Worm (Caenorhabditis elegans): ENCODE measurements around the gene ctsa-4.1.

Gene ctsa-4.1

DNA sequence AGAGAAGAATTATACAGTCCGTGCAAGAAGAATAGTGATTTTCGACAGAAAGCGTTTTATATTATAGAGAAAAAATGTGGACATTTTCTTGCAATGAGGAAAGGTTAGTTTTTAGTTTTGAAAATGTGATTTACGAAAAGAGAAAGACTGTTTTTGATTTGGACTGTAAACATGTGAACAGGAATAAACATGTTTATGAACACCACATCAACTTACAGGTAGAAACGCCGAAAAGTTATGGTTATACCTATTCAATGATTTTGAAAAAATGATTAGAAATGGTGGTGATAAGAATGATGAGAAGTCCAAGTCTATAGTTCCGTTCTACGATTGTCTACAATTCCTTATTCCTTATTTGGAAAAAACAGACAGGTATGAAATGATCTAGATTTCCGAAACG lies 22.3 kb upstream of the ctsa-4.1 start:
- TF ChIP-seq ama-1 (optimal IDR thresholded peaks at IDR 0.05): no peak
- TF ChIP-seq hmbx-1 (tag; optimal IDR thresholded peaks at IDR 0.05): no peak
- TF ChIP-seq F13C5.2 (tag; optimal IDR thresholded peaks at IDR 0.05): no peak
- no peak for TF ChIP-seq hmg-4 (GFP tag; optimal IDR thresholded peaks at IDR 0.05)
- no peak for TF ChIP-seq ceh-36 (tag; optimal IDR thresholded peaks at IDR 0.05)

DNA sequence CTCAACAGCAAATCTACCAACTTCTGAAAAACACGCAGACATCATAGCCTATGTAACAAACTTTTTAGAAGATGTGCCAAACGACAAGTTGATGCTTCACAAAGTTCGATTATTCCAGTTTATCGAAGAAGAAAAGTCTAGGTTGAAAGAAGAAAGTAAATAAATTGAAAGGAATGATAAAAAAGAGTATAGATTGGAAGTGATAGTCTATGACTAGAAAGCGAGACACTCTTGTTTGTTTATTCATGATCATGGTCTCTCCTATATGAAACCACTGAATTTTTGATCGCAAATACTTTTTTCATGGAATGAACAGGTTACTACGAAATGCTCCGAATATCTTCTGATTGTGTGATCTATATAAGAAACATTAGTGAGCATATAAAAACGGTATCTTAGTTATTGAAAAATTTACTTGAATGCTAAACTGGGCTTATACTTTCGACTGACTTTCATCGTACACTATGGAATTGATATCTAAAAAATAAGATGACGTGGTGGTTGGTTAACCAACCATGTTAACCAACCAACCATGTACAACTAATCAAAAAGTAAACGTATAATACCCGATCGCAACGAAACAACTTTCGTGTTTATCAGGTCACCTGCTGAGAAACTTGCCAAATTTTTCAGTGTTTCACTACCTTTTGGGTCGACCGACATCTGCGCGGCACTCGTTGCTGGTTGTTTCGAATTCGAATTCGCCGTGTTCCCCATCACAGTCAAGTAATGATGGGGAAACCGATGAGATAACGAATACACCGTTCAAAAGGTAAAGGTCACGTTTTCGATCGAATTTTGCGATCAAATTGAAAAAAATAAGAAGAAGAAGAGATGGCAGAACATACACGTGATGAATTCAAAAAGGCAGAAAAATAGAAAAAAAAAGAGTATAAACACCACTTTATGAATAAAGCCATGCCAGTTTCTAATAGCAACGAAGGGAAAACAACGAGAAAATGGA lies 21.3 kb upstream of the ctsa-4.1 start, which contains the start of gene C32D5.8:
C32D5.8 (minus strand) TSS at position 770 of the 964 bp plus-strand sequence.
- TF ChIP-seq ama-1 (optimal IDR thresholded peaks at IDR 0.05): no peak
- TF ChIP-seq hmg-4 (GFP tag; optimal IDR thresholded peaks at IDR 0.05): no peak
- TF ChIP-seq hnd-1 (tag; optimal IDR thresholded peaks at IDR 0.05): no peak

DNA sequence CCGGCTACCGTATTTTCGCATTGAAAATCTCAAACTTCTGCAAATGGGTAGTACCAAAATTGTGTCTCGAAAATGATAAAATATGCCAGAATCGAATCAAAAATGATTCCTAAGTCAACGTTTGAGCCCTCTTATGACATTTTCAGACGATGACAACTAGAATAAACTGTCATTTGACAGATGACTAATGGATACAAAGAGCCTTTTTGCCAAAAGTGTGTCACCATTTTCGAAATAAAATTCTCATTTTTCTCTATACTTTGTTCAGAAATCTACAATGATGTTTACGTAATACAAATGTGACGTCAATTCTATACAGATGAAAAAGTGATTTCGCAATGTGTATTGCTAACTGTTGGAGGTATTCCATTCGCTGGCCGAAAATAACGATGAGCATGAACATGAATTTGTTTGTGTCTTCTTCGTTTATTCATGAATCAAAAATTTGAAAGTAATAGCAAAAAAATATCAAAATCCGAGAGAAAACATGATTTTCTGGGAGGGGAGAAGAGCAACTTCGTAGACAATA lies 20.2 kb upstream of the ctsa-4.1 start:
- peak; percentile 18 for TF ChIP-seq hmbx-1 (tag; optimal IDR thresholded peaks at IDR 0.05)
- peak; percentile 19 for TF ChIP-seq ceh-36 (tag; optimal IDR thresholded peaks at IDR 0.05)
- TF ChIP-seq flt-1 (GFP tag; IDR thresholded peaks at IDR 0.05): no peak

DNA sequence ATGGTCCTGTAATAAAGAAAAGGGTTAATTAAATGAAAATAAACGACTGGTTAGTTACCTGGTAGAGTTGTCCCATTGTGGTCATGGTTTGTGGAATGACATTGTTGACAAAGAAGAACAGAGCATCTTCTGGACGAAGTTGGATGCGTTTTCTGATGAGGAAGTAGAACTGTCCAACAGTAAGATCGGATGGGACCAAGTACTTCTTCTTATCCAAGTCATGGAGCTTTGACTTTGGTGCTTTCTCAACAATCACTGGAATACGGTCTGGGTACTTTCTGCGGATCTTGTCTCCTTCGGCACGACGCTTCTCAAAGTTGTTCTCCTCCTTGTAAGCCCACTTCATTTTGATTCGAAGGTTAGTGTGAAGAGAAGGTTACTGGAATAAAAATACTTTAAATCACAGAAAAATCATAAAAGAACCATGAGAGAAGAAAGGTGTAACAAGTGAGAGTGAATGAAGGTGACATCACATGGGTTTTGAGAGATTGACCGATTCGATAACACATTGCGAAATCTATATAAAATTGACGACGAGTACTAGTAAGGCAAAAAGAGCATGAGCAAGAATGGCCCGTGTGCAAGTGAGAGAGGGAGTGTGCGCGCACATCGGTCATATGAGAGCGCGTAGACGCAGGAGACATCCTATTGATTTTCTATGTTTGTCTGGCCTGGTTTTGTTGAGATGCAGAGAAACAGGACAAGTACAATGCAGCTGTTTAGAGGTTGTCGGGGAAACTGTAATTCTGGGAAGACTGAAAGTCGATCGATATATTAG lies 19.3 kb upstream of the ctsa-4.1 start, which contains the start of gene lgg-1:
lgg-1 (minus strand) TSS at position 379 of the 778 bp plus-strand sequence.
- TF ChIP-seq ama-1 (optimal IDR thresholded peaks at IDR 0.05) (peak; percentile 23), hnd-1 (tag; optimal IDR thresholded peaks at IDR 0.05) (no peak), ets-7 (tag; optimal IDR thresholded peaks at IDR 0.05) (no peak), F13C5.2 (tag; optimal IDR thresholded peaks at IDR 0.05) (peak; percentile 20), tbx-37 (GFP tag; conservative IDR thresholded peaks at IDR 0.05) (no peak), ceh-13 (GFP tag; optimal IDR thresholded peaks at IDR 0.05) (no peak), flt-1 (GFP tag; IDR thresholded peaks at IDR 0.05) (no peak), sea-1 (GFP tag; conservative IDR thresholded peaks at IDR 0.05) (0 out of 2 replicates have a peak, but pooled peaks have one; percentile 48)

DNA sequence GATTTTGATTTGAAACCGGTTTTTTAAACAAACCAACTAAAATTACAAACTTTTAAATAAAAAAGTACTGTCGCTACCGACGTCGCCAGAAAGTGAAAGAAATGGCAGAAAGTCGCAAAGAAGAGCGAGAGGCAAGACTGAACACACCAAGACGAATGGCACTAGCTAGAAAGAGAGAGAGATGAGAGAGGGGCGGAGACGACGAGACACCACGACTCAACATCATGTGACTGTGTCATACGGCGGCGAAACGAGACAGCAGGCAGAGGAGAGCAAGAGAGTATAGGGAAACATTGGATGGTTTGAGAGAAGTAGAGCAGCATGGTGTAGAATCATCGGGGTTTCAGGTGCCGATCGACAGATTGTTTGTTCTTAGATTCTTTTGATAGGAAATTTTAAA lies 18.4 kb upstream of the ctsa-4.1 start:
- TF ChIP-seq aly-1 (tag; optimal IDR thresholded peaks at IDR 0.05) (peak; percentile 9), pes-1 (GFP tag; IDR thresholded peaks at IDR 0.05) (0 out of 2 replicates have a peak, but pooled peaks have one; percentile 8), tbx-11 (GFP tag; IDR thresholded peaks at IDR 0.05) (no peak), flt-1 (GFP tag; IDR thresholded peaks at IDR 0.05) (0 out of 2 replicates have a peak, but pooled peaks have one; percentile 51), sea-1 (GFP tag; conservative IDR thresholded peaks at IDR 0.05) (no peak), tra-4 (tag; optimal IDR thresholded peaks at IDR 0.05) (no peak), hnd-1 (tag; optimal IDR thresholded peaks at IDR 0.05) (peak; percentile 6), B0310.2 (tag; optimal IDR thresholded peaks at IDR 0.05) (no peak), ama-1 (optimal IDR thresholded peaks at IDR 0.05) (no peak), F13C5.2 (tag; optimal IDR thresholded peaks at IDR 0.05) (no peak), ets-7 (tag; optimal IDR thresholded peaks at IDR 0.05) (no peak), scrt-1 (GFP tag; IDR thresholded peaks at IDR 0.05) (no peak), tbx-37 (GFP tag; conservative IDR thresholded peaks at IDR 0.05) (no peak), hmbx-1 (tag; optimal IDR thresholded peaks at IDR 0.05) (no peak), ceh-13 (GFP tag; optimal IDR thresholded peaks at IDR 0.05) (no peak), ceh-36 (tag; optimal IDR thresholded peaks at IDR 0.05) (peak; percentile 35), hmg-4 (GFP tag; optimal IDR thresholded peaks at IDR 0.05) (peak; percentile 34)

DNA sequence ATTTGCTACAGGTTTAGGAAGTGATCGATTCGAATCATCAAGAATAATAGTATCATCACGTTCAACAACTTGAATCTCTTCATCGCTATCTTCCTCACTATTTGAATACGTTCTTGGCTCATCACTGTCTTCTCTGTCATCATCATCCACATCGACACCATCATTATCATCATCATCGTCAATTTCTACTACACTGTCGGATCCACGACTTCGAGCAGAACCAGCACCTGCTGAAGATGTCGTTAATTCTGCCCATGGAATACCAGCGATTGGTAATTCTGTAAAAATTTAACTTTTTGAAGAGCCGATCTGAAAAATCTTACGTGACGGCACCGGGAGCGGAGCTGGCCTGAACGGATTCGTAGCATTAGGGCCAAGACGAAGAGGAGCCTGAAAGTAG lies 16.8 kb upstream of the ctsa-4.1 start:
- no peak for TF ChIP-seq hmg-4 (GFP tag; optimal IDR thresholded peaks at IDR 0.05)
- TF ChIP-seq scrt-1 (GFP tag; IDR thresholded peaks at IDR 0.05): no peak
- no peak for TF ChIP-seq B0310.2 (tag; optimal IDR thresholded peaks at IDR 0.05)
- TF ChIP-seq aly-1 (tag; optimal IDR thresholded peaks at IDR 0.05): no peak
- TF ChIP-seq sea-1 (GFP tag; conservative IDR thresholded peaks at IDR 0.05): no peak
- no peak for TF ChIP-seq hnd-1 (tag; optimal IDR thresholded peaks at IDR 0.05)
- no peak for TF ChIP-seq ceh-13 (GFP tag; optimal IDR thresholded peaks at IDR 0.05)
- TF ChIP-seq tbx-37 (GFP tag; conservative IDR thresholded peaks at IDR 0.05): no peak
- TF ChIP-seq tra-4 (tag; optimal IDR thresholded peaks at IDR 0.05): no peak
- TF ChIP-seq hmbx-1 (tag; optimal IDR thresholded peaks at IDR 0.05): no peak
- no peak for TF ChIP-seq tbx-11 (GFP tag; IDR thresholded peaks at IDR 0.05)
- no peak for TF ChIP-seq flt-1 (GFP tag; IDR thresholded peaks at IDR 0.05)
- no peak for TF ChIP-seq ets-7 (tag; optimal IDR thresholded peaks at IDR 0.05)
- TF ChIP-seq F13C5.2 (tag; optimal IDR thresholded peaks at IDR 0.05): no peak

DNA sequence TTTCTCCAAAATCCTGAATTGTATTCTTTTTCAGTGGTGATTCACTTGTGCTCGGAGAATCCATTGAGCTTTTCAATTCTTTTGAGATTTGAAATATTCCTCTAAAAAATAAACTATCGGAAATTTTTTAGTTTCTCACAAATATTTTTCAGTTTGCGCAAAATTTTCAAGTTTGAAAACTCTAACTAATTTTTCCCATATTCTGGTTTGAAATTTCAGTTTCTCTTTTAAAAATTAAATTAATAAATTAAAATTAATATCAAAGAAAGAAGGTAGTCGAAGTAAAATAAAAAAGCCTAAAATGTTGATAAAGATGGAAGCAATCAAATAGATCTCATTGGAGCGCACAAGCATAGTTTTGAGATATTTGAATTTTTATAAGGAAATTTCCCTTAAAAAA lies 14.9 kb upstream of the ctsa-4.1 start, which contains the start of gene C32D5.10:
C32D5.10 (minus strand) TSS at position 101 of the 400 bp plus-strand sequence.
- TF ChIP-seq hmbx-1 (tag; optimal IDR thresholded peaks at IDR 0.05): no peak
- no peak for TF ChIP-seq B0310.2 (tag; optimal IDR thresholded peaks at IDR 0.05)
- no peak for TF ChIP-seq aly-1 (tag; optimal IDR thresholded peaks at IDR 0.05)
- no peak for TF ChIP-seq ama-1 (optimal IDR thresholded peaks at IDR 0.05)
- TF ChIP-seq tbx-11 (GFP tag; IDR thresholded peaks at IDR 0.05): no peak
- no peak for TF ChIP-seq F13C5.2 (tag; optimal IDR thresholded peaks at IDR 0.05)
- TF ChIP-seq flt-1 (GFP tag; IDR thresholded peaks at IDR 0.05): no peak
- TF ChIP-seq hmg-4 (GFP tag; optimal IDR thresholded peaks at IDR 0.05): no peak
- no peak for TF ChIP-seq hnd-1 (tag; optimal IDR thresholded peaks at IDR 0.05)
- TF ChIP-seq tbx-37 (GFP tag; conservative IDR thresholded peaks at IDR 0.05): no peak
